Fruit fly (Drosophila melanogaster) whole organism, embryonic: ENCODE data around the gene Acp29AB.
A peak's percentile ranks its signal among the peaks of the same experiment; 100 is the strongest.

ENCODE experiments used
- CG10543 ChIP-seq: fragments of 200-800 bp; sonication (Bioruptor generic); optimal IDR thresholded peaks from 3 replicates; lab custom pipeline; 2017; ENCODE audit warnings: missing biosample characterization, mild to moderate bottlenecking, missing genetic modification characterization, moderate library complexity
- CG12391 ChIP-seq: fragments of 200-800 bp; sonication (Bioruptor generic); optimal IDR thresholded peaks from 3 replicates; lab custom pipeline; 2018; ENCODE audit warnings: missing biosample characterization, mild to moderate bottlenecking, missing genetic modification characterization, moderate library complexity
- CG13296 ChIP-seq: fragments of 200-800 bp; sonication (Bioruptor generic); optimal IDR thresholded peaks from 3 replicates; lab custom pipeline; 2018; ENCODE audit warnings: missing biosample characterization, mild to moderate bottlenecking, missing genetic modification characterization
- CG1603 ChIP-seq: fragments of 200-800 bp; sonication (Bioruptor generic); optimal IDR thresholded peaks from 2 replicates; lab custom pipeline; 2019; ENCODE audit warnings: missing biosample characterization, mild to moderate bottlenecking, missing genetic modification characterization, moderate library complexity
- CG16813 ChIP-seq: fragments of 200-800 bp; sonication (Bioruptor generic); IDR thresholded peaks from 3 replicates; pipeline ENCODE4 v1.3.6; 2022; ENCODE audit warnings: missing biosample characterization, missing genetic modification characterization; ENCODE audit not compliant: partially characterized antibody
- CG17385 ChIP-seq: fragments of 200-800 bp; sonication (Bioruptor generic); optimal IDR thresholded peaks from 3 replicates; lab custom pipeline; 2018; ENCODE audit warnings: missing biosample characterization, mild to moderate bottlenecking, missing genetic modification characterization
- CG17568 ChIP-seq: fragments of 200-800 bp; sonication (Bioruptor generic); optimal IDR thresholded peaks from 2 replicates; lab custom pipeline; 2018; ENCODE audit warnings: missing biosample characterization, mild to moderate bottlenecking, missing genetic modification characterization, moderate library complexity
- CG17612 ChIP-seq: fragments of 200-800 bp; sonication (Bioruptor generic); IDR thresholded peaks from 2 replicates; pipeline ENCODE4 v1.3.6; 2022; ENCODE audit warnings: missing biosample characterization, missing genetic modification characterization
- CG17912 ChIP-seq: fragments of 200-800 bp; sonication (Bioruptor generic); optimal IDR thresholded peaks from 2 replicates; lab custom pipeline; 2018; ENCODE audit warnings: missing biosample characterization, mild to moderate bottlenecking, missing genetic modification characterization
- CG2875 ChIP-seq: fragments of 200-800 bp; sonication (Bioruptor generic); optimal IDR thresholded peaks from 2 replicates; lab custom pipeline; 2017; ENCODE audit warnings: missing biosample characterization, mild to moderate bottlenecking, missing genetic modification characterization, missing genetic modification reagents
- CG31224 ChIP-seq: fragments of 200-800 bp; sonication (Bioruptor generic); IDR thresholded peaks from 2 replicates; pipeline ENCODE4 v1.3.6; 2022; ENCODE audit warnings: missing biosample characterization, missing genetic modification characterization
- CG31365 ChIP-seq: fragments of 200-800 bp; sonication (Bioruptor generic); optimal IDR thresholded peaks from 2 replicates; lab custom pipeline; 2018; ENCODE audit warnings: missing biosample characterization, mild to moderate bottlenecking, missing genetic modification characterization
- CG32532 ChIP-seq: fragments of 200-800 bp; sonication (Bioruptor generic); IDR thresholded peaks from 2 replicates; pipeline ENCODE4 v1.3.6; 2022; ENCODE audit warnings: missing biosample characterization, missing genetic modification characterization
- CG34376 ChIP-seq: fragments of 200-800 bp; sonication (Bioruptor generic); optimal IDR thresholded peaks from 2 replicates; lab custom pipeline; 2018; ENCODE audit warnings: missing biosample characterization, mild to moderate bottlenecking, missing genetic modification characterization
- CG3726 ChIP-seq: fragments of 200-800 bp; sonication (Bioruptor generic); IDR thresholded peaks from 3 replicates; pipeline ENCODE4, ENCODE4 v1.3.6; 2022; ENCODE audit warnings: missing biosample characterization, missing genetic modification characterization
- CG4820 ChIP-seq: fragments of 200-800 bp; sonication (Bioruptor generic); optimal IDR thresholded peaks from 3 replicates; lab custom pipeline; 2016; ENCODE audit warnings: missing biosample characterization, missing genetic modification characterization
- CG6254 ChIP-seq: fragments of 200-800 bp; sonication (Bioruptor generic); optimal IDR thresholded peaks from 3 replicates; lab custom pipeline; 2017; ENCODE audit warnings: mild to moderate bottlenecking, missing biosample characterization, missing genetic modification reagents, missing genetic modification characterization
- CG8290 ChIP-seq, 3 experiments: fragments of 200-800 bp; sonication (Bioruptor generic); optimal IDR thresholded peaks; 2 replicates each; lab custom pipeline; 2016 to 2019; ENCODE audit warnings: missing biosample characterization in 3 of 3, missing genetic modification characterization in 3 of 3, mild to moderate bottlenecking in 2 of 3, moderate library complexity in 1 of 3
- CG9215 ChIP-seq: fragments of 200-800 bp; sonication (Bioruptor generic); IDR thresholded peaks from 2 replicates; pipeline ENCODE4 v1.3.6; 2022; ENCODE audit warnings: missing biosample characterization, missing genetic modification characterization
- CrebB ChIP-seq: fragments of 200-800 bp; sonication (Bioruptor generic); optimal IDR thresholded peaks from 3 replicates; lab custom pipeline; 2018; ENCODE audit warnings: missing biosample characterization, mild to moderate bottlenecking, missing genetic modification characterization
- Dbx ChIP-seq: fragments of 200-800 bp; sonication (Bioruptor generic); IDR thresholded peaks from 3 replicates; pipeline ENCODE4 v1.3.6; 2022; ENCODE audit warnings: missing biosample characterization, missing genetic modification characterization
- Gug ChIP-seq: fragments of 200-800 bp; sonication (Bioruptor generic); IDR thresholded peaks from 4 replicates; pipeline ENCODE4 v1.3.6; 2022; ENCODE audit warnings: missing biosample characterization, missing genetic modification characterization
- HLH3B ChIP-seq: fragments of 200-800 bp; sonication (Bioruptor generic); IDR thresholded peaks from 2 replicates; pipeline ENCODE4 v1.3.6; 2022; ENCODE audit warnings: missing biosample characterization, missing genetic modification characterization
- Lhr ChIP-seq: fragments of 200-800 bp; sonication (Bioruptor generic); optimal IDR thresholded peaks from 3 replicates; lab custom pipeline; 2017; ENCODE audit warnings: mild to moderate bottlenecking, missing biosample characterization, missing genetic modification reagents, missing genetic modification characterization
- Ravus ChIP-seq: fragments of 200-800 bp; sonication (Bioruptor generic); IDR thresholded peaks from 2 replicates; pipeline ENCODE4 v1.3.6; 2022; ENCODE audit warnings: missing biosample characterization, missing genetic modification characterization
- Sin3A ChIP-seq: fragments of >200 bp; optimal IDR thresholded peaks from 2 replicates; lab custom pipeline; 2018
- Sry-β ChIP-seq: fragments of 200-800 bp; sonication (Bioruptor generic); optimal IDR thresholded peaks from 2 replicates; lab custom pipeline; 2018; ENCODE audit warnings: missing biosample characterization, mild to moderate bottlenecking, missing genetic modification characterization, moderate library complexity
- al ChIP-seq: fragments of 200-800 bp; sonication (Bioruptor generic); IDR thresholded peaks from 2 replicates; pipeline ENCODE4 v1.3.6; 2022; ENCODE audit warnings: missing biosample characterization, missing genetic modification characterization
- bsh ChIP-seq, 2 experiments: fragments of 200-800 bp; sonication (Bioruptor generic); optimal IDR thresholded peaks; 2 replicates each; lab custom pipeline; 2017 to 2018; ENCODE audit warnings: mild to moderate bottlenecking in 2 of 2, missing biosample characterization in 2 of 2, missing genetic modification characterization in 2 of 2, moderate library complexity in 1 of 2
- chinmo ChIP-seq: fragments of 200-800 bp; sonication (Bioruptor generic); IDR thresholded peaks from 4 replicates; pipeline ENCODE4 v1.3.6; 2022; ENCODE audit warnings: missing biosample characterization, missing genetic modification characterization; ENCODE audit not compliant: partially characterized antibody
- disco-r ChIP-seq: fragments of 200-800 bp; sonication (Bioruptor generic); optimal IDR thresholded peaks from 2 replicates; lab custom pipeline; 2016; ENCODE audit warnings: missing biosample characterization, missing genetic modification characterization
- en ChIP-seq: fragments of 200-800 bp; sonication (Bioruptor generic); optimal IDR thresholded peaks from 2 replicates; lab custom pipeline; 2016; ENCODE audit warnings: missing biosample characterization, missing genetic modification characterization
- grau ChIP-seq: fragments of 200-800 bp; optimal IDR thresholded peaks from 3 replicates; lab custom pipeline; 2019; ENCODE audit warnings: missing biosample characterization, mild to moderate bottlenecking, missing genetic modification characterization, moderate library complexity
- lov ChIP-seq, 2 experiments: fragments of 200-800 bp in 1 of 2; fragments of >200 bp in 1 of 2; sonication (Bioruptor generic) in 1 of 2; IDR thresholded peaks in 1 of 2; optimal IDR thresholded peaks in 1 of 2; 2 replicates in 1 of 2; 3 replicates in 1 of 2; pipeline versions ENCODE4 v1.3.6 to Lab custom; 2017 to 2022; ENCODE audit warnings: missing biosample characterization in 1 of 2, missing genetic modification characterization in 1 of 2
- nerfin-2 ChIP-seq: fragments of 200-800 bp; sonication (Bioruptor generic); IDR thresholded peaks from 2 replicates; pipeline ENCODE4 v1.3.6; 2022; ENCODE audit warnings: missing biosample characterization, missing genetic modification characterization; ENCODE audit not compliant: partially characterized antibody
- pho ChIP-seq: fragments of 200-800 bp; sonication (Bioruptor generic); optimal IDR thresholded peaks from 2 replicates; lab custom pipeline; 2016; ENCODE audit warnings: missing biosample characterization, missing genetic modification characterization
- pita ChIP-seq: fragments of 200-800 bp; sonication (Bioruptor generic); optimal IDR thresholded peaks from 2 replicates; lab custom pipeline; 2017; ENCODE audit warnings: missing biosample characterization, mild to moderate bottlenecking, missing genetic modification characterization
- ranshi ChIP-seq: fragments of 200-800 bp; sonication (Bioruptor generic); IDR thresholded peaks from 2 replicates; pipeline ENCODE4 v1.3.6; 2022; ENCODE audit warnings: missing biosample characterization, missing genetic modification characterization
- rib ChIP-seq: fragments of 200-800 bp; sonication (Bioruptor generic); IDR thresholded peaks from 2 replicates; pipeline ENCODE4 v1.3.6; 2022; ENCODE audit warnings: missing biosample characterization, missing genetic modification characterization
- run ChIP-seq: fragments of 200-800 bp; sonication (Bioruptor generic); optimal IDR thresholded peaks from 3 replicates; lab custom pipeline; 2018; ENCODE audit warnings: missing biosample characterization, mild to moderate bottlenecking, missing genetic modification characterization
- salm ChIP-seq: fragments of 200-800 bp; sonication (Bioruptor generic); optimal IDR thresholded peaks from 2 replicates; lab custom pipeline; 2018; ENCODE audit warnings: missing biosample characterization, mild to moderate bottlenecking, missing genetic modification characterization
- scrt ChIP-seq: fragments of 200-800 bp; sonication (Bioruptor generic); optimal IDR thresholded peaks from 2 replicates; lab custom pipeline; 2018; ENCODE audit warnings: missing biosample characterization, mild to moderate bottlenecking, missing genetic modification characterization, moderate library complexity
- sd ChIP-seq: fragments of 200-800 bp; sonication (Bioruptor generic); optimal IDR thresholded peaks from 3 replicates; lab custom pipeline; 2018; ENCODE audit warnings: missing biosample characterization, mild to moderate bottlenecking, missing genetic modification characterization, moderate library complexity
- sr ChIP-seq: fragments of 200-800 bp; sonication (Bioruptor generic); IDR thresholded peaks from 3 replicates; pipeline ENCODE4 v1.3.6; 2022; ENCODE audit warnings: missing biosample characterization, missing genetic modification characterization
- tll ChIP-seq, 2 experiments: fragments of 200-800 bp in 1 of 2; fragments of >200 bp in 1 of 2; sonication (Bioruptor generic) in 1 of 2; optimal IDR thresholded peaks; 2 replicates each; lab custom pipeline; 2017 to 2019; ENCODE audit warnings: missing biosample characterization in 2 of 2, missing genetic modification characterization in 2 of 2, mild to moderate bottlenecking in 1 of 2, moderate library complexity in 1 of 2
- zen ChIP-seq: fragments of 200-800 bp; sonication (Bioruptor generic); optimal IDR thresholded peaks from 3 replicates; lab custom pipeline; 2018; ENCODE audit warnings: missing biosample characterization, mild to moderate bottlenecking, missing genetic modification characterization, moderate library complexity

Gene Acp29AB

dm6 chr2L:8364006-8364956, 28.7 kb downstream of the Acp29AB start, which contains the start of the genes RpS13 and CSN8 (continued):
- peak; percentile 95 for TF ChIP-seq CG16813 (GFP tag; lab: Robert Waterston, UW)
- TF ChIP-seq CG12391 (tag; lab: Kevin White, UChicago) = peak; percentile 41
- TF ChIP-seq Dbx (GFP tag; lab: Robert Waterston, UW) = peak; percentile 23; the same call in 2 of the 3 replicates
- no peak for TF ChIP-seq CrebB (tag; lab: Kevin White, UChicago)
- no peak for TF ChIP-seq CG9215
- TF ChIP-seq HLH3B = no peak
- TF ChIP-seq CG17912 (GFP tag; lab: Kevin White, UChicago) = peak; percentile 16
- peak; percentile 80 for TF ChIP-seq nerfin-2 (GFP tag; lab: Robert Waterston, UW)
- no peak for TF ChIP-seq Gug (GFP tag; lab: Robert Waterston, UW)
- TF ChIP-seq CG31365 (tag; lab: Kevin White, UChicago) = peak; percentile 23
- TF ChIP-seq run (tag; lab: Kevin White, UChicago) = no peak
- TF ChIP-seq tll (GFP tag; optimal IDR thresholded peaks at IDR 0.05; lab: Kevin White, UChicago) = no peak
- TF ChIP-seq lov (optimal IDR thresholded peaks at IDR 0.05; lab: Kevin White, UChicago) = no peak
- TF ChIP-seq lov (GFP tag; IDR thresholded peaks at IDR 0.05; lab: Robert Waterston, UW) = no peak
- TF ChIP-seq CG34376 (GFP tag; lab: Kevin White, UChicago) = peak; percentile 68
- peak; percentile 93 for TF ChIP-seq Sin3A (lab: Kevin White, UChicago)
- TF ChIP-seq disco-r (GFP tag; lab: Kevin White, UChicago) = no peak
- TF ChIP-seq Lhr (GFP tag; lab: Kevin White, UChicago) = peak; percentile 57
- no peak for TF ChIP-seq CG2875
- no peak for TF ChIP-seq pita (GFP tag; lab: Kevin White, UChicago)
- TF ChIP-seq CG8290 (GFP tag; optimal IDR thresholded peaks at IDR 0.05; lab: Kevin White, UChicago) = no peak
- TF ChIP-seq CG8290 (tag; optimal IDR thresholded peaks at IDR 0.05; lab: Kevin White, UChicago) = peak in 1 of 2 experiments; percentile 36
- TF ChIP-seq en (GFP tag; lab: Kevin White, UChicago) = no peak
- peak; percentile 69; the same call in 2 of the 4 replicates for TF ChIP-seq chinmo (GFP tag; lab: Robert Waterston, UW)
- peak; percentile 36 for TF ChIP-seq zen (tag; lab: Kevin White, UChicago)
- no peak for TF ChIP-seq CG3726 (GFP tag; lab: Robert Waterston, UW)
- TF ChIP-seq sd (tag; lab: Kevin White, UChicago) = peak; percentile 27
- TF ChIP-seq scrt (GFP tag; lab: Kevin White, UChicago) = peak; percentile 10
- TF ChIP-seq CG31224 (GFP tag; lab: Robert Waterston, UW) = no peak
- no peak for TF ChIP-seq ranshi (GFP tag; lab: Robert Waterston, UW)
- TF ChIP-seq CG4820 (GFP tag; lab: Kevin White, UChicago) = no peak
- peak; percentile 7 for TF ChIP-seq grau (tag; lab: Kevin White, UChicago)
- peak; percentile 62 for TF ChIP-seq CG1603 (tag; lab: Kevin White, UChicago)
- peak; percentile 38 for TF ChIP-seq CG13296 (GFP tag; lab: Kevin White, UChicago)
- no peak for TF ChIP-seq Ravus (GFP tag; lab: Robert Waterston, UW)
- TF ChIP-seq pho (GFP tag; lab: Kevin White, UChicago) = peak; percentile 29
- TF ChIP-seq rib (GFP tag; lab: Robert Waterston, UW) = no peak
- peak in 1 of 2 experiments; percentile 7 for TF ChIP-seq bsh (GFP tag; optimal IDR thresholded peaks at IDR 0.05; lab: Kevin White, UChicago)
- TF ChIP-seq CG32532 (GFP tag; lab: Robert Waterston, UW) = no peak
- TF ChIP-seq salm (tag; lab: Kevin White, UChicago) = peak; percentile 4
- no peak for TF ChIP-seq al (GFP tag; lab: Robert Waterston, UW)
- TF ChIP-seq CG17385 (GFP tag; lab: Kevin White, UChicago) = peak; percentile 29
- no peak for TF ChIP-seq CG10543 (GFP tag; lab: Kevin White, UChicago)
- no peak for TF ChIP-seq CG17612 (GFP tag; lab: Robert Waterston, UW)
- TF ChIP-seq sr (GFP tag; lab: Robert Waterston, UW) = no peak
- no peak for TF ChIP-seq Sry-β (GFP tag; lab: Kevin White, UChicago)
- TF ChIP-seq CG17568 (GFP tag; lab: Kevin White, UChicago) = peak; percentile 33
- no peak for TF ChIP-seq CG6254 (GFP tag; lab: Kevin White, UChicago)
